Fruit fly (Drosophila melanogaster): ENCODE data around the gene CG14285.

dm6 chr3R:19073002-19073401, 48.1 kb downstream of the CG14285 start:
- TF ChIP-seq CG17806 (tag; optimal IDR thresholded peaks at IDR 0.05): peak; percentile 92
- peak; percentile 85 for TF ChIP-seq CG12605 (GFP tag; IDR thresholded peaks at IDR 0.05)

Measured in whole organism, pupa.